Fruit fly (Drosophila melanogaster) whole organism: ENCODE results near the gene Myo31DF.

Experiments used
- Dll ChIP-seq: fragments of >200 bp; optimal IDR thresholded peaks from 2 replicates; lab custom pipeline; 2017
- psq ChIP-seq: fragments of >200 bp; optimal IDR thresholded peaks from 2 replicates; lab custom pipeline; 2017

DNA sequence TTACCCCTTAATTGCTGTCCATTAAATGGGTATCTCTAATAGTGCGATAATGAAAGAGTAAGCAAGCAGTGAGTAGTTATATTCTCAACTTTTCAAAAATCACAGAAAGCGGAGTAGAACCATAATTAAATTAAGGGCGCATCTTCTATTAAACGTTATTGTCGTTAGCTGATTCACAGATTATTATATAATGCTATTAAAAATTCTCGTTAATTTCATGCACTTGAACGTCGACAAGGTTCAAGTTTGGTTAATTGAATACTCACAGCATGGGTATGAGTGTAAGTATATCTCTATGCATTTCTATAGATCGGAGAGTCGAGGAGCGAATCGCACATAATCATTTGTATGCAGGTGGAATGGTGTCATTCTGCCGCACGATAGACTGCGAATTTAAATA is 4.3 kb upstream of the Myo31DF start:
- no peak for TF ChIP-seq psq (lab: Kevin White, UChicago)
- no peak for TF ChIP-seq Dll (lab: Kevin White, UChicago)
